Fruit fly (Drosophila melanogaster): ENCODE results near the gene AdipoR.

dm6 chr3R:22573590-22573989, 25.9 kb upstream of the AdipoR start:
- TF ChIP-seq toe (GFP tag; optimal IDR thresholded peaks at IDR 0.05) (no peak), cnc (optimal IDR thresholded peaks at IDR 0.05) (no peak)
